Fruit fly (Drosophila melanogaster): ENCODE results near the gene Noc3.

DNA sequence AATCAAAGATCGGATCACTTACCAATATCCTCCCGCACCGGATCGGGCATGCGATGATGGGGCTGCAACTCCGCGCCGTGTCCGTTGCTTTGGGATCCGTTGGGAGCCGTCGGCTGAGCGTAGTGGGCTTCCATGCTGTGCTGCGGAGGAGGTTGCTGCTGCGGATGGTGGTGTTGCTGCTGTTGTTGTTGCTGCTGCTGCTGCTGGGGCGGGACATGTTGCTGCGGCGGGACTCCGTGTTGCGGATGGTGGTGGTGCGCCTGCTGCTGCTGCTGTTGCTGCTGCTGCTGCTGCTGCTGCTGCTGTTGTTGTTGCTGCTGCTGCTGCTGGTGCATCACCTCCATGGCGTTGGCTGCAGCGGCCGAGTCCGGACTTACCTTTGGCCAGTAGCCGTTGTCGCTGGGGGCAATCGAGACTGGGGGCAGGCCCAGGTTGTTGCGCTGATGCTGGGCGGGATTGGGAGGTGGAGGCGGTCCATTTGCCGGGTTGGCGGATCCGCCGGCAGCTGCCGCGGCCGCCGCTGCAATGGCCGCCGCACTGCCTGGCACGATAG is 28.3 kb upstream of the Noc3 start:
- TF ChIP-seq psq (GFP tag; optimal IDR thresholded peaks at IDR 0.05): no peak
- no peak for TF ChIP-seq N (GFP tag; optimal IDR thresholded peaks at IDR 0.05)
- TF ChIP-seq woc (GFP tag; optimal IDR thresholded peaks at IDR 0.05): no peak
- no peak for TF ChIP-seq rgr (GFP tag; optimal IDR thresholded peaks at IDR 0.05)
- no peak for TF ChIP-seq h (GFP tag; optimal IDR thresholded peaks at IDR 0.05)
- no peak for TF ChIP-seq Mio (GFP tag; optimal IDR thresholded peaks at IDR 0.05)
- TF ChIP-seq br (GFP tag; optimal IDR thresholded peaks at IDR 0.05): no peak
- no peak for TF ChIP-seq Abd-B (GFP tag; optimal IDR thresholded peaks at IDR 0.05)
